Fruit fly (Drosophila melanogaster): ENCODE measurements around the gene CG5262.

The CG5262 gene

dm6 chr3L:20398243-20399222, 31.7 kb downstream of the CG5262 start:
- TF ChIP-seq woc (GFP tag; optimal IDR thresholded peaks at IDR 0.05) (peak; percentile 55), lola (GFP tag; optimal IDR thresholded peaks at IDR 0.05) (no peak), Dif (GFP tag; optimal IDR thresholded peaks at IDR 0.05; ENCODE audit: partially characterized antibody) (peak; percentile 14), Jra (GFP tag; optimal IDR thresholded peaks at IDR 0.05) (peak; percentile 17), CrebA (GFP tag; optimal IDR thresholded peaks at IDR 0.05; ENCODE audit: borderline replicate concordance) (no peak), fru (GFP tag; optimal IDR thresholded peaks at IDR 0.05) (peak; percentile 69), dl (GFP tag; optimal IDR thresholded peaks at IDR 0.05; ENCODE audit: insufficient read depth in 1 of 2, partially characterized antibody in 2 of 2) (no peak), HLH106 (tag; optimal IDR thresholded peaks at IDR 0.05) (peak; percentile 59), ey (GFP tag; optimal IDR thresholded peaks at IDR 0.05) (peak; percentile 72), brk (GFP tag; optimal IDR thresholded peaks at IDR 0.05) (peak; percentile 64), sage (GFP tag; optimal IDR thresholded peaks at IDR 0.05) (peak; percentile 19), sv (GFP tag; optimal IDR thresholded peaks at IDR 0.05) (peak; percentile 82), Vsx2 (GFP tag; optimal IDR thresholded peaks at IDR 0.05; ENCODE audit: partially characterized antibody) (no peak), usp (GFP tag; optimal IDR thresholded peaks at IDR 0.05) (no peak), dmrt93B (GFP tag; optimal IDR thresholded peaks at IDR 0.05) (peak; percentile 21), tai (GFP tag; optimal IDR thresholded peaks at IDR 0.05) (no peak), Hr78 (GFP tag; optimal IDR thresholded peaks at IDR 0.05) (no peak), Sp1 (GFP tag; optimal IDR thresholded peaks at IDR 0.05) (peak; percentile 60), h (GFP tag; optimal IDR thresholded peaks at IDR 0.05) (peak; percentile 76), Hr83 (GFP tag; optimal IDR thresholded peaks at IDR 0.05; ENCODE audit: poor library complexity, severe bottlenecking) (no peak), dsf (GFP tag; optimal IDR thresholded peaks at IDR 0.05; ENCODE audit: borderline replicate concordance) (no peak), pan (optimal IDR thresholded peaks at IDR 0.05) (no peak), N (GFP tag; optimal IDR thresholded peaks at IDR 0.05) (no peak), GATAd (GFP tag; optimal IDR thresholded peaks at IDR 0.05) (no peak), foxo (GFP tag; optimal IDR thresholded peaks at IDR 0.05) (peak in 1 of 2 experiments; percentile 79), jim (GFP tag; optimal IDR thresholded peaks at IDR 0.05) (no peak), psq (GFP tag; optimal IDR thresholded peaks at IDR 0.05) (peak; percentile 59), Hnf4 (GFP tag; optimal IDR thresholded peaks at IDR 0.05) (peak; percentile 25), br (GFP tag; optimal IDR thresholded peaks at IDR 0.05) (peak; percentile 69), OdsH (GFP tag; optimal IDR thresholded peaks at IDR 0.05) (peak; percentile 66), rgr (GFP tag; optimal IDR thresholded peaks at IDR 0.05) (peak; percentile 75), CG9705 (GFP tag; optimal IDR thresholded peaks at IDR 0.05) (peak; percentile 6)

- TF ChIP-seq dsf (GFP tag; optimal IDR thresholded peaks at IDR 0.05; ENCODE audit: borderline replicate concordance) (no peak), Jra (GFP tag; optimal IDR thresholded peaks at IDR 0.05) (no peak), br (GFP tag; optimal IDR thresholded peaks at IDR 0.05) (no peak), CrebA (GFP tag; optimal IDR thresholded peaks at IDR 0.05; ENCODE audit: borderline replicate concordance) (no peak), psq (GFP tag; optimal IDR thresholded peaks at IDR 0.05) (no peak), sage (GFP tag; optimal IDR thresholded peaks at IDR 0.05) (no peak), ey (GFP tag; optimal IDR thresholded peaks at IDR 0.05) (no peak), fru (GFP tag; optimal IDR thresholded peaks at IDR 0.05) (no peak), Dif (GFP tag; optimal IDR thresholded peaks at IDR 0.05; ENCODE audit: partially characterized antibody) (no peak), pan (optimal IDR thresholded peaks at IDR 0.05) (no peak), OdsH (GFP tag; optimal IDR thresholded peaks at IDR 0.05) (no peak), usp (GFP tag; optimal IDR thresholded peaks at IDR 0.05) (no peak), woc (GFP tag; optimal IDR thresholded peaks at IDR 0.05) (no peak), lola (GFP tag; optimal IDR thresholded peaks at IDR 0.05) (no peak), foxo (GFP tag; optimal IDR thresholded peaks at IDR 0.05) (no peak), CG9705 (GFP tag; optimal IDR thresholded peaks at IDR 0.05) (no peak), dmrt93B (GFP tag; optimal IDR thresholded peaks at IDR 0.05) (no peak)
Measured at dm6 chr3L:20397770-20398169, 32.5 kb downstream of the CG5262 start.

dm6 chr3L:20396047-20396446, 34.2 kb downstream of the CG5262 start:
- TF ChIP-seq sage (GFP tag; optimal IDR thresholded peaks at IDR 0.05) (no peak), Mio (GFP tag; optimal IDR thresholded peaks at IDR 0.05) (no peak), sv (GFP tag; optimal IDR thresholded peaks at IDR 0.05) (no peak), lola (GFP tag; optimal IDR thresholded peaks at IDR 0.05) (no peak), Jra (GFP tag; optimal IDR thresholded peaks at IDR 0.05) (no peak), Dfd (GFP tag; optimal IDR thresholded peaks at IDR 0.05) (no peak), dl (GFP tag; optimal IDR thresholded peaks at IDR 0.05; ENCODE audit: insufficient read depth in 1 of 2, partially characterized antibody in 2 of 2) (no peak), N (GFP tag; optimal IDR thresholded peaks at IDR 0.05) (no peak), Hr78 (GFP tag; optimal IDR thresholded peaks at IDR 0.05) (no peak), HLH106 (tag; optimal IDR thresholded peaks at IDR 0.05) (no peak), woc (GFP tag; optimal IDR thresholded peaks at IDR 0.05) (no peak), psq (GFP tag; optimal IDR thresholded peaks at IDR 0.05) (no peak), Dif (GFP tag; optimal IDR thresholded peaks at IDR 0.05; ENCODE audit: partially characterized antibody) (no peak), brk (GFP tag; optimal IDR thresholded peaks at IDR 0.05) (no peak), rgr (GFP tag; optimal IDR thresholded peaks at IDR 0.05) (no peak), OdsH (GFP tag; optimal IDR thresholded peaks at IDR 0.05) (no peak), usp (GFP tag; optimal IDR thresholded peaks at IDR 0.05) (no peak)

Measured in whole organism, wandering third instar larva.